Fruit fly (Drosophila melanogaster) whole organism, embryonic: Measurements from ENCODE around the gene COX7B.
A peak's percentile ranks its signal among the peaks of the same experiment; 100 is the strongest.

Source experiments
- Atf6 ChIP-seq: fragments of 200-800 bp; sonication (Bioruptor generic); IDR thresholded peaks from 2 replicates; pipeline ENCODE4 v1.3.6; 2022; ENCODE audit warnings: missing biosample characterization, missing genetic modification characterization
- CG10654 ChIP-seq: fragments of 200-800 bp; sonication (Bioruptor generic); optimal IDR thresholded peaks from 2 replicates; lab custom pipeline; 2016; ENCODE audit warnings: missing biosample characterization, missing genetic modification characterization
- CG11398 ChIP-seq: fragments of 200-800 bp; sonication (Bioruptor generic); optimal IDR thresholded peaks from 2 replicates; lab custom pipeline; 2016; ENCODE audit warnings: missing biosample characterization, missing genetic modification characterization
- CG12299 ChIP-seq: fragments of 200-800 bp; sonication (Bioruptor generic); optimal IDR thresholded peaks from 2 replicates; lab custom pipeline; 2018; ENCODE audit warnings: missing biosample characterization, mild to moderate bottlenecking, missing genetic modification characterization
- CG12659 ChIP-seq: fragments of 200-800 bp; sonication (Bioruptor generic); optimal IDR thresholded peaks from 3 replicates; lab custom pipeline; 2017; ENCODE audit warnings: mild to moderate bottlenecking, missing biosample characterization, missing genetic modification reagents, missing genetic modification characterization
- CG13123 ChIP-seq: fragments of 200-800 bp; sonication (Bioruptor generic); optimal IDR thresholded peaks from 2 replicates; lab custom pipeline; 2016; ENCODE audit warnings: missing biosample characterization, missing genetic modification characterization
- CG14860 ChIP-seq: fragments of 200-800 bp; sonication (Bioruptor generic); IDR thresholded peaks from 3 replicates; pipeline ENCODE4 v1.3.6; 2022; ENCODE audit warnings: missing biosample characterization, missing genetic modification characterization; ENCODE audit not compliant: partially characterized antibody
- CG14965 ChIP-seq: fragments of 200-800 bp; sonication (Bioruptor generic); optimal IDR thresholded peaks from 2 replicates; lab custom pipeline; 2016; ENCODE audit warnings: missing biosample characterization, missing genetic modification characterization, borderline replicate concordance
- CG1647 ChIP-seq: fragments of 200-800 bp; sonication (Bioruptor generic); optimal IDR thresholded peaks from 3 replicates; lab custom pipeline; 2016; ENCODE audit warnings: missing biosample characterization, missing genetic modification characterization
- CG17568 ChIP-seq: fragments of 200-800 bp; sonication (Bioruptor generic); optimal IDR thresholded peaks from 2 replicates; lab custom pipeline; 2018; ENCODE audit warnings: missing biosample characterization, mild to moderate bottlenecking, missing genetic modification characterization, moderate library complexity
- CG1792 ChIP-seq: fragments of 200-800 bp; sonication (Bioruptor generic); optimal IDR thresholded peaks from 2 replicates; lab custom pipeline; 2016; ENCODE audit warnings: missing biosample characterization, missing genetic modification characterization
- CG2120 ChIP-seq: fragments of 200-800 bp; sonication (Bioruptor generic); optimal IDR thresholded peaks from 3 replicates; lab custom pipeline; 2016; ENCODE audit warnings: missing biosample characterization, missing genetic modification characterization
- CG30403 ChIP-seq: fragments of 200-800 bp; sonication (Bioruptor generic); optimal IDR thresholded peaks from 3 replicates; lab custom pipeline; 2016; ENCODE audit warnings: missing biosample characterization, missing genetic modification characterization
- CG31441 ChIP-seq: fragments of 200-800 bp; sonication (Bioruptor generic); IDR thresholded peaks from 2 replicates; pipeline ENCODE4 v1.3.6; 2022; ENCODE audit warnings: missing biosample characterization, missing genetic modification characterization
- CG3163 ChIP-seq: fragments of 200-800 bp; sonication (Bioruptor generic); optimal IDR thresholded peaks from 3 replicates; lab custom pipeline; 2016; ENCODE audit warnings: missing biosample characterization, missing genetic modification characterization
- CG34224 ChIP-seq: fragments of 200-800 bp; sonication (Bioruptor generic); IDR thresholded peaks from 3 replicates; pipeline ENCODE4 v1.3.6; 2022; ENCODE audit warnings: missing biosample characterization, missing genetic modification characterization; ENCODE audit not compliant: partially characterized antibody
- CG7963 ChIP-seq: fragments of 200-800 bp; sonication (Bioruptor generic); IDR thresholded peaks from 3 replicates; pipeline ENCODE4 v1.3.6; 2022; ENCODE audit warnings: missing biosample characterization, missing genetic modification characterization; ENCODE audit not compliant: partially characterized antibody
- CkIIα-i1 ChIP-seq: fragments of 200-800 bp; sonication (Bioruptor generic); IDR thresholded peaks from 2 replicates; pipeline ENCODE4 v1.3.6; 2022; ENCODE audit warnings: missing biosample characterization, missing genetic modification characterization
- D19A ChIP-seq: fragments of 200-800 bp; optimal IDR thresholded peaks from 3 replicates; lab custom pipeline; 2019; ENCODE audit warnings: missing biosample characterization, mild to moderate bottlenecking, missing genetic modification characterization, moderate library complexity
- Dek ChIP-seq: fragments of 200-800 bp; sonication (Bioruptor generic); optimal IDR thresholded peaks from 3 replicates; lab custom pipeline; 2019; ENCODE audit warnings: missing biosample characterization, mild to moderate bottlenecking, missing genetic modification characterization, moderate library complexity
- Dip2 ChIP-seq: fragments of 200-800 bp; sonication (Bioruptor generic); IDR thresholded peaks from 2 replicates; pipeline ENCODE4 v1.3.6; 2022; ENCODE audit warnings: missing biosample characterization, missing genetic modification characterization
- Ets65A ChIP-seq: fragments of 200-800 bp; sonication (Bioruptor generic); peaks from one replicate; lab custom pipeline; 2016; ENCODE audit warnings: missing biosample characterization, missing genetic modification characterization
- Fer2 ChIP-seq: fragments of 200-800 bp; sonication (Bioruptor generic); optimal IDR thresholded peaks from 2 replicates; lab custom pipeline; 2018; ENCODE audit warnings: missing biosample characterization, mild to moderate bottlenecking, missing genetic modification characterization, moderate library complexity
- MBD-R2 ChIP-seq: fragments of 200-800 bp; sonication (Bioruptor generic); IDR thresholded peaks from 2 replicates; pipeline ENCODE4 v1.3.6; 2022; ENCODE audit warnings: missing biosample characterization, missing genetic modification characterization
- Mes4 ChIP-seq: fragments of 200-800 bp; sonication (Bioruptor generic); optimal IDR thresholded peaks from 2 replicates; lab custom pipeline; 2016; ENCODE audit warnings: missing biosample characterization, missing genetic modification characterization
- NC2β ChIP-seq: fragments of 200-800 bp; sonication (Bioruptor generic); optimal IDR thresholded peaks from 2 replicates; lab custom pipeline; 2016; ENCODE audit warnings: missing biosample characterization, missing genetic modification characterization
- Ptx1 ChIP-seq: fragments of 200-800 bp; sonication (Bioruptor generic); IDR thresholded peaks from 2 replicates; pipeline ENCODE4 v1.3.6; 2022; ENCODE audit warnings: missing biosample characterization, missing genetic modification characterization
- Scr ChIP-seq: fragments of 200-800 bp; sonication (Bioruptor generic); IDR thresholded peaks from 2 replicates; pipeline ENCODE4 v1.3.6; 2022; ENCODE audit warnings: missing biosample characterization, missing genetic modification characterization; ENCODE audit not compliant: partially characterized antibody
- Sox100B ChIP-seq: fragments of 200-800 bp; sonication (Bioruptor generic); optimal IDR thresholded peaks from 3 replicates; lab custom pipeline; 2018; ENCODE audit warnings: missing biosample characterization, mild to moderate bottlenecking, missing genetic modification characterization
- Usf ChIP-seq: fragments of 200-800 bp; sonication (Bioruptor generic); optimal IDR thresholded peaks from 2 replicates; lab custom pipeline; 2017; ENCODE audit warnings: missing genotype, missing biosample characterization, missing genetic modification characterization
- abd-A ChIP-seq: fragments of 200-800 bp; sonication (Bioruptor generic); optimal IDR thresholded peaks from 3 replicates; lab custom pipeline; 2019; ENCODE audit warnings: missing biosample characterization, mild to moderate bottlenecking, missing genetic modification characterization, moderate library complexity
- bcd ChIP-seq: fragments of 200-800 bp; sonication (Bioruptor generic); optimal IDR thresholded peaks from 2 replicates; lab custom pipeline; 2017; ENCODE audit warnings: missing biosample characterization, mild to moderate bottlenecking, missing genetic modification characterization
- cg ChIP-seq: fragments of 200-800 bp; sonication (Bioruptor generic); optimal IDR thresholded peaks from 3 replicates; lab custom pipeline; 2019; ENCODE audit warnings: missing biosample characterization, mild to moderate bottlenecking, missing genetic modification characterization, moderate library complexity
- chm ChIP-seq: fragments of 200-800 bp; sonication (Bioruptor generic); IDR thresholded peaks from 2 replicates; pipeline ENCODE4 v1.3.6; 2022; ENCODE audit warnings: missing biosample characterization, missing genetic modification characterization
- ci ChIP-seq: fragments of 200-800 bp; sonication (Bioruptor generic); IDR thresholded peaks from 3 replicates; pipeline ENCODE4 v1.3.6; 2022; ENCODE audit warnings: missing biosample characterization, missing genetic modification characterization
- dan ChIP-seq: fragments of 200-800 bp; sonication (Bioruptor generic); IDR thresholded peaks from 2 replicates; pipeline ENCODE4 v1.3.6; 2022; ENCODE audit warnings: missing biosample characterization, missing genetic modification characterization
- disco-r ChIP-seq: fragments of 200-800 bp; sonication (Bioruptor generic); optimal IDR thresholded peaks from 2 replicates; lab custom pipeline; 2016; ENCODE audit warnings: missing biosample characterization, missing genetic modification characterization
- fu2 ChIP-seq: fragments of 200-800 bp; sonication (Bioruptor generic); optimal IDR thresholded peaks from 2 replicates; lab custom pipeline; 2016; ENCODE audit warnings: missing biosample characterization, missing genetic modification characterization
- gcm2 ChIP-seq: fragments of 200-800 bp; sonication (Bioruptor generic); optimal IDR thresholded peaks from 2 replicates; lab custom pipeline; 2016; ENCODE audit warnings: missing biosample characterization, missing genetic modification characterization
- grau ChIP-seq: fragments of 200-800 bp; optimal IDR thresholded peaks from 3 replicates; lab custom pipeline; 2019; ENCODE audit warnings: missing biosample characterization, mild to moderate bottlenecking, missing genetic modification characterization, moderate library complexity
- knrl ChIP-seq: fragments of 200-800 bp; sonication (Bioruptor generic); IDR thresholded peaks from 3 replicates; pipeline ENCODE4 v1.3.6; 2022; ENCODE audit warnings: missing biosample characterization, missing genetic modification characterization; ENCODE audit not compliant: partially characterized antibody
- lab ChIP-seq: fragments of 200-800 bp; sonication (Bioruptor generic); optimal IDR thresholded peaks from 3 replicates; lab custom pipeline; 2017; ENCODE audit warnings: missing biosample characterization, missing genetic modification characterization, mild to moderate bottlenecking, moderate library complexity, missing genetic modification reagents
- mam ChIP-seq: fragments of 200-800 bp; sonication (Bioruptor generic); optimal IDR thresholded peaks from 3 replicates; lab custom pipeline; 2016; ENCODE audit warnings: missing biosample characterization, missing genetic modification characterization
- nerfin-1 ChIP-seq: fragments of 200-800 bp; sonication (Bioruptor generic); optimal IDR thresholded peaks from 3 replicates; lab custom pipeline; 2019; ENCODE audit warnings: missing biosample characterization, mild to moderate bottlenecking, missing genetic modification characterization, moderate library complexity
- oc ChIP-seq: fragments of 200-800 bp; sonication (Bioruptor generic); optimal IDR thresholded peaks from 2 replicates; lab custom pipeline; 2018; ENCODE audit warnings: missing biosample characterization, mild to moderate bottlenecking, missing genetic modification characterization, moderate library complexity
- pb ChIP-seq: fragments of 200-800 bp; sonication (Bioruptor generic); optimal IDR thresholded peaks from 3 replicates; lab custom pipeline; 2016; ENCODE audit warnings: missing biosample characterization, missing genetic modification characterization
- rib ChIP-seq: fragments of 200-800 bp; sonication (Bioruptor generic); IDR thresholded peaks from 2 replicates; pipeline ENCODE4 v1.3.6; 2022; ENCODE audit warnings: missing biosample characterization, missing genetic modification characterization
- ro ChIP-seq: fragments of 200-800 bp; sonication (Bioruptor generic); IDR thresholded peaks from 2 replicates; pipeline ENCODE4 v1.3.6; 2022; ENCODE audit warnings: missing biosample characterization, missing genetic modification characterization
- so ChIP-seq: fragments of 200-800 bp; sonication (Bioruptor generic); IDR thresholded peaks from 3 replicates; pipeline ENCODE4 v1.3.6; 2022; ENCODE audit warnings: missing biosample characterization, missing genetic modification characterization
- sr ChIP-seq: fragments of 200-800 bp; sonication (Bioruptor generic); IDR thresholded peaks from 3 replicates; pipeline ENCODE4 v1.3.6; 2022; ENCODE audit warnings: missing biosample characterization, missing genetic modification characterization
- vnd ChIP-seq: fragments of 200-800 bp; sonication (Bioruptor generic); IDR thresholded peaks from 3 replicates; pipeline ENCODE4 v1.3.6; 2022; ENCODE audit warnings: missing biosample characterization, missing genetic modification characterization; ENCODE audit not compliant: partially characterized antibody

COX7B gene

dm6 chr3L:17428779-17429178 lies 3.5 kb downstream of the COX7B start, which contains the start of gene Gorab (continued):
- peak; percentile 93 for TF ChIP-seq CG12659 (GFP tag; lab: Kevin White, UChicago)
- TF ChIP-seq disco-r (GFP tag; lab: Kevin White, UChicago), result no peak
- TF ChIP-seq CG14965 (GFP tag; lab: Kevin White, UChicago), result no peak
- TF ChIP-seq sr (GFP tag; lab: Robert Waterston, UW), result peak; percentile 30; the same call in 1 of the 3 replicates
- TF ChIP-seq CG13123 (GFP tag; lab: Kevin White, UChicago), result peak; percentile 85
- peak; percentile 88 for TF ChIP-seq CG10654 (GFP tag; lab: Kevin White, UChicago)
- peak; percentile 91 for TF ChIP-seq dan (GFP tag; lab: Robert Waterston, UW)
- TF ChIP-seq Dek (tag; lab: Kevin White, UChicago), result peak; percentile 62
- peak; percentile 89 for TF ChIP-seq ro (GFP tag; lab: Robert Waterston, UW)
- TF ChIP-seq lab, result peak; percentile 87
- TF ChIP-seq CG30403 (GFP tag; lab: Kevin White, UChicago), result peak; percentile 84
- TF ChIP-seq CG12299 (tag; lab: Kevin White, UChicago), result peak; percentile 26
- TF ChIP-seq Ets65A (GFP tag; lab: Kevin White, UChicago), result peak; percentile 99
- peak; percentile 63; the same call in 1 of the 2 replicates for TF ChIP-seq Dip2 (GFP tag; lab: Robert Waterston, UW)
- peak; percentile 80 for TF ChIP-seq oc (tag; lab: Kevin White, UChicago)
- TF ChIP-seq knrl (GFP tag; lab: Robert Waterston, UW), result peak; percentile 66
- peak; percentile 89 for TF ChIP-seq mam
- peak; percentile 94 for TF ChIP-seq ci (GFP tag; lab: Robert Waterston, UW)
- TF ChIP-seq CkIIα-i1 (GFP tag; lab: Robert Waterston, UW), result no peak
- TF ChIP-seq D19A (tag; lab: Kevin White, UChicago), result peak; percentile 88
- TF ChIP-seq CG14860 (GFP tag; lab: Robert Waterston, UW), result peak; percentile 38; the same call in 1 of the 3 replicates
- TF ChIP-seq CG17568 (GFP tag; lab: Kevin White, UChicago), result peak; percentile 68
- no peak for TF ChIP-seq pb (GFP tag; lab: Kevin White, UChicago)
- TF ChIP-seq CG7963 (GFP tag; lab: Robert Waterston, UW), result no peak
- TF ChIP-seq Fer2 (tag; lab: Kevin White, UChicago), result peak; percentile 79
- peak; percentile 83 for TF ChIP-seq fu2 (GFP tag; lab: Kevin White, UChicago)
- TF ChIP-seq Usf, result peak; percentile 78
- TF ChIP-seq Ptx1, result peak; percentile 98
- TF ChIP-seq CG3163 (GFP tag; lab: Kevin White, UChicago), result peak; percentile 24
- peak; percentile 70 for TF ChIP-seq CG1647 (GFP tag; lab: Kevin White, UChicago)
- peak; percentile 69 for TF ChIP-seq Sox100B (GFP tag; lab: Kevin White, UChicago)
- TF ChIP-seq Mes4 (GFP tag; lab: Kevin White, UChicago), result peak; percentile 58
- peak; percentile 87 for TF ChIP-seq Atf6
- peak; percentile 57 for TF ChIP-seq Scr (GFP tag; lab: Robert Waterston, UW)
- TF ChIP-seq bcd, result peak; percentile 92
- no peak for TF ChIP-seq abd-A (tag; lab: Kevin White, UChicago)
- peak; percentile 26 for TF ChIP-seq CG11398 (GFP tag; lab: Kevin White, UChicago)
- TF ChIP-seq chm, result peak; percentile 89
- TF ChIP-seq CG34224 (GFP tag; lab: Robert Waterston, UW), result no peak
- TF ChIP-seq grau, result peak; percentile 85
- TF ChIP-seq CG2120, result peak; percentile 93
- peak; percentile 65 for TF ChIP-seq NC2β
- peak; percentile 54 for TF ChIP-seq nerfin-1 (tag; lab: Kevin White, UChicago)
- TF ChIP-seq rib (GFP tag; lab: Robert Waterston, UW), result peak; percentile 89
- peak; percentile 45 for TF ChIP-seq gcm2 (GFP tag; lab: Kevin White, UChicago)
- peak; percentile 47 for TF ChIP-seq cg
- TF ChIP-seq MBD-R2 (GFP tag; lab: Robert Waterston, UW), result peak; percentile 91
- TF ChIP-seq so (GFP tag; lab: Robert Waterston, UW), result peak; percentile 85; the same call in 2 of the 3 replicates
- TF ChIP-seq vnd (GFP tag; lab: Robert Waterston, UW), result no peak
- TF ChIP-seq CG31441 (GFP tag; lab: Robert Waterston, UW), result peak; percentile 93
- TF ChIP-seq CG1792 (GFP tag; lab: Kevin White, UChicago), result peak; percentile 21
